Worm (Caenorhabditis elegans) whole organism, mixed stage, embryonic: ENCODE data around the gene ymel-1.

Experiments
- M03D4.4 ChIP-seq: sonication (generic microtip); optimal IDR thresholded peaks from 2 replicates; lab custom pipeline; 2017; ENCODE audit warnings: mild to moderate bottlenecking, missing genetic modification characterization, missing compliant biosample characterization
- flh-1 ChIP-seq: fragments of 200-800 bp; sonication (Bioruptor generic); optimal IDR thresholded peaks from 2 replicates; lab custom pipeline; 2018; ENCODE audit warnings: mild to moderate bottlenecking, missing genetic modification characterization, moderate library complexity, missing compliant biosample characterization
- unc-39 ChIP-seq: fragments of 150-350 bp; optimal IDR thresholded peaks from 2 replicates; lab custom pipeline; 2014; ENCODE audit warnings: missing biosample characterization, missing genetic modification characterization

DNA sequence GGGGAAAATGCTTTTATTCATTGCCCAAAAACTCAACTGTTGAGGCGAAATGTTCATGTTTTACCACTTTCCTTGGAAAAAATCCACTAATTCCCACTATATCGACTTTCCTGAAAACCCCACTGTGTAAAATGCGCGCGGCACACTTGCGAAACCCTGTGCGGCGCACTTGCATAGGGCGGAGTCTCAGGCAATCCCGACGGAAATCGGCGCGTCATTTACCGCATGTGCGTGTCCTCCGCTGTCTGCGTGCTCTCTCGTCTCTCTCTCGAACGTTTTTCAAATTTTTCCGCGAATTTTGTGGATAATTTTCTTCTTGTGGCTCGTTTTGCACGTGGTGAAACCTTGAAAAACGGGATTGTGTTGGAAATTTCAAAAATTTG, 45.2 kb downstream of the ymel-1 start, which contains the start of gene atx-2:
- TF ChIP-seq unc-39 (tag; lab: Kevin White, UChicago) (peak; percentile 100), flh-1 (GFP tag; lab: Kevin White, UChicago) (peak; percentile 93), M03D4.4 (peak; percentile 98)
